Fruit fly (Drosophila melanogaster) ovary, adult (tissue): ENCODE data around the gene DppIII.

Source experiments
- CG17801 ChIP-seq: fragments of 200-800 bp; optimal IDR thresholded peaks from 2 replicates; lab custom pipeline; 2019; ENCODE audit warnings: missing biosample characterization, mild to moderate bottlenecking, missing genetic modification characterization, moderate library complexity; ENCODE audit not compliant: partially characterized antibody

The DppIII gene

DNA sequence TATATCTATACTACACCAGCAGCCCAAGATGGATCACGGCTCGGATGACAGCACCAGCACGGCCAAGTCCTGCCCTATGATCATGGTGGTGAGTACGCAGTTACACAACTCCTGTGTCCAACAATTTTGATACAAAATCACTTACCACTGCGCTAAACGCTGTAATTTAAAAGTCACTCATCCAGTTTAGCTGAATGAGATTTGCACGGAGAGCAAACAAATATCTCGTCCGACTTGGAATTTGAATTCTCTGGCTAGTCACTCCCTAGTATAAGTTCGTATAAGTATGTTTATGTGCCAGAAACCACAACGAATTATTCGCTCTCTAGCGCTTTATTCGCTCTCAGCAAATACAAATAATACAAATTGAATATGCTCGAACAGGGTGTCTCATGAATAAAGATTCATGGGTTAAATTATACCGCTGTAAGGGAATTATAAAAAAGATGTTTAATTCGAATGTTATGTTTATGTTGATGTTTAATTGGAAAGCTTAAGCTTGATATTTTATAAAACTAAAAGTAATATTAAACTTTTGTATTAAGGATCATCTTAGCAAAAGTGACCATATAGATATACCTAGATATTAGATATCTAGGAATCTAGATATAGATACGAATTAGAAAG is 26.4 kb upstream of the DppIII start:
- no peak for TF ChIP-seq CG17801 (GFP tag; lab: Kevin White, UChicago)

DNA sequence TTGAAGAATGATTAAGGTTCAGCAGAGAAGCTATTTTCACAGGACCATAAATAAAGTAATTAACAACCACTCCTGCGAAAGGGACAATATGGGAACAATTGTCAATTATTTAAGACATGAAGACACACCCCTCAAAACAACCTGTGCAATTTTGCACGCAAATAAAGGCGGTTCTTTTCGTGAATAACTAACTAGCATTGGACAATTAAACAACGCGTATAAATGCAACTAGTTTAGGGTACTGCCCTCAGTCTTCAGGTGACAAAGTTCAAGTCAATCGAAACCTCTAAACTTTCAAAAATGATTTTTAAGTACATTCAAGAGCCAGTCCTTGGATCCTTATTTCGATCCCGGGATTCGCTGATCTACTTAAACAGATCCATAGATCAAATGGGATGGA is 22.8 kb upstream of the DppIII start, which contains the start of gene Or85a:
Gene Or85a (plus strand): TSS at position 301 of the 400 bp plus-strand sequence.
- no peak for TF ChIP-seq CG17801 (GFP tag; lab: Kevin White, UChicago)

DNA sequence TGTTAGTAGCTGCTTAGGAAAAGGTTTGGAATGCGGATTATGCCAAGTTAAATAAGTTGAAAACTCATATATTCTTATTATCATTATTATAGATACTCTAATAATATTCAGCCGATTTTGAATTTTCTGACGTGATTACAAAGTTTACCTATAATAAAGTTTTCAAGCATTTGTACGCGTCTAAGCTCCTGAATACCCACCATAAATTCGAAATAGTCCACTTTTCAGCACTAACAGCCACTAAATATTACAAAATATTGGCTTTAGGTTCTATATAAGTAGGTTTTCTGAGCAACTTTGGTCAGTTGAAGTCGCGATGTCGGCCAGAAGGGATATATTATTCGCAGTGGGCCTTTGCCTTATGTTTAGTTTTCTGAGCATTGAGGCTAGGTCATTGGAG is 20.2 kb upstream of the DppIII start, which contains the start of gene CG7443:
Gene CG7443 (plus strand): TSS at position 301 of the 400 bp plus-strand sequence.
- no peak for TF ChIP-seq CG17801 (GFP tag; lab: Kevin White, UChicago)

DNA sequence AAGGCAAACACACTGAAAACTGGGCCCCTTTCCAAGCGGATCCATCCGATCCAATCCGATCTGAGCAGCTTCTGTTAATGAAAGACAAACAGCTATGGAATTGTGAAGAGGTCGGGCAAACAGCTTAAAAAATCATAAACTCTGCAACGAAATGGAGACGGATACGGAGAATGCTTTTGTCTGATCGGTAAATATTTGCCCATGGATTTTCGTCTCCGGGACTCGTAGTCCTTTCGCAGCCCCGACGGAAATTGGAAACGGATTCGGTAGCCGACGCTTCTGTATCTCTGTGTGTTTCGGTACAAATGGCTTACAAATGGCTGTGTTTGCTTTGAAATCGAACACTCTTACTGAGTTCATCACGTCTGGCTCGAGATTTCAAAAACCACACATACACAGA is 17.3 kb upstream of the DppIII start:
- no peak for TF ChIP-seq CG17801 (GFP tag; lab: Kevin White, UChicago)

DNA sequence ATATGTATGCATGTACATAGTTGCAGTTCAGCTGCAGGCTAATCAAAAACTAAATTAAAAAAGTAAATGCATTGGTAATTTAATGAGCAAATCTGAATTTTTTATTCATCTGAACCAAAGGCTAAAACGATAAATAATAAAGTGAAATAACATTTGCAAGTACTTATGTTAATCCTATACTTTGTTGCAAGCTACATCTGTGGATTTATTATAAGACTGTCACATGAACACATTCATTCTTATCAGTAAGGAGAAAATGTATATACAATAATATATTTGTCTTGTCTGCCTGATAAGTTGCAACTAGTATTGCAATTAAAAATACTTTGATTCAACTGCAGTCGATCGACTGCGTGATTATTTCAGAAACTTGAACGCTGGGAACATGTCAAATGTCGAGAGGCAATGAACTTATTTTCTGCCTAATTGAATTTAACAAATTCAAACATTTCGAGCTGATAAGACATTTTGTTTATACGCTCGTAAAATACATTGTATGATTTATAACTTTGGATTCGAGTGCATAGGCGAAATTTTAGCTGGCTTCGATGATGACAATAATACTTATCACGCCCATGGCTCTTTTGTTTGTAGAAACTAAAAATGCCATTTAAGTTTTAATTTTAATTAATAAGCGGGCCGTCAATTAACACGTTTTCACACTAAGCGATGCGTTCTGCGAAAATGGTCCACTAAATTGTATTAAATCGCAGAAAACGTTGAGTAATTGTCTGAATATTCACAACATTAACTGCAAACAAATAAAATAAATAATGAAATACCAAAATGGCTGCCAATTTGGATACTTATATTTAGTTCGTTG is 16.0 kb upstream of the DppIII start:
- TF ChIP-seq CG17801 (GFP tag; lab: Kevin White, UChicago) = no peak

DNA sequence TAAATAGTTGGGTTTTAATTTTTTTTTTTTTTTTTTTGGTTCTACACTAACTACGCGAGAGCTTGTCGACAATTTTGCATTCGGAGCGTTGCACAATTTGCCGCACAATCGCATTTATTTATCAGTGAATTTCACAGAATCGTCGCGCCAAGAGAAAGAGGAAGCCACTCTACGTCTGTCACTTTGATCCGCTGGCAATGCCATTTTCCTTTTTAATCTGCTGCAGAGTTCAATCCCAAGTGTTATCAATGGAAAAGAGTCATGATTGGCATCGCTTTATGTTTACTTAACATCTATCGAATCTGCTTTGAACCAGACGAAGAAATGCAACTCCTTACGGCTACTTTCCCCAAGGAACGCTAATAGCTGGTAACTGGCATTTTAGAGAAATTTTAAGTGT is 14.6 kb upstream of the DppIII start:
- TF ChIP-seq CG17801 (GFP tag; lab: Kevin White, UChicago) = no peak

DNA sequence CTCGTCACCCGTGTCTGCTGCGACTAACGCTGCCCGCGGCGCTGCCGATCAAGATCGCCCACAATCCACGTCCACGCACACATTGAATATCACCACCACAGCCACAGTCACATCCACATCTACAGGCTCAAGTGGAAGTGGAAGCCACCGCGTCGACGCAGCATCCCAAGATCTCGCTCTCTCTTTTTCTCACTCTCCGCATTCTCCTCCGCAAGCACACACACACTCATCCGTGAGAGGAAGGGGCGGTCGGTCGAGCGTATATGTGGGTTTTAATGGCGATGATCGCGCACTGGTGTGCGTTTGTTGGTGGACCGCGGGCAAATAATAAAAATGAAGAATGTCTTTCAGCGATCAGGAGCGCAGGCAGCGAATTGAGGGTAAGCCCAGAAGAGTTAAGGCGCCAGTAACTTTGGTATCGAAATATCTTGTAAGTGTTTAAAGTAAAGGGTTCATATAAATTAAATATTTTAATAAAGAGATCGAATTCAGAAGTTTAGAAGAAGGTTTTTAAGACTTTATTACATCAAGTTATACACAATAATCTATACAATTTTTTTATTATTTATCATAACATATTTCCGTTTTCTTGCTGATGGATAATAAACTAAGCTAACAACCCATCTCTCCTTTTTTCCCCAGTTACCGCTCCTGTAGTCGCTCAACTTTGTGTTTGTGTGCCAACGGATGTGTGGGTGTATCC is 10.3 kb upstream of the DppIII start, which contains the start of gene Poxm:
Gene Poxm (minus strand): TSS at position 25 of the 703 bp plus-strand sequence.
- TF ChIP-seq CG17801 (GFP tag; lab: Kevin White, UChicago) = no peak

DNA sequence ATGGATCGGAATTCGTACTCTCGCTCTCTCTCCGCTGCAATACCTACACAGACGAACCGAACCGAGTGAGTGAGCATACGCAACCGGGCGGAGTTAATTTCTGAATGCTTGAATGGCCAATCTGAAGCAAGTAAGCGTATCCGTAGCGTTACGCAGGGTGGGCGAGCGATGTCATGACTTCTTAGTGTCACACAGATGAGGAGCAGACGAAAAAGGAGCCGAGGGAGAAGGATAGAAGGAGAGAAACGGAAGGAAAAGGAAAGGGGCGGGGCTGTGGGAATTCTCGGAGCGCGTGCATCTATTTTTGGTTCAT is 9.8 kb upstream of the DppIII start:
- TF ChIP-seq CG17801 (GFP tag; lab: Kevin White, UChicago) = no peak

DNA sequence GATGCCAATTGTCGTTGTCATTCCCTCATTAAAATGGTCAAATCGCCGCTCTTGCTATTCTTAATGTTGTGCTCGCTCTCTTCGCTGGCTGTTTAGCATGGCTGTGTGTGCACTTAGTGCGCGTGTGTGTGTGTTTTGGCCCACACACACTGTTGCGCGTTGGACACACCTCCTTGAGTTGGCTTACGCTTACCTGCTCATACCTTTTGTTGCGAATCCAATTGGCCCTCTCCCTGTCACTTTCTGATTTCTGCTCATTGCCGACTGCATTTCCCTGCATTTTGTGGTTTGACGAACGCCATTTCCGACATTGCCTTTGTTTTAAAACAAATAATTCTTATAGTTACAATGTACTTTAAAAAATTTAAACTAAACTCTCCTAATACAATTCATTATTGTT is 9.2 kb upstream of the DppIII start:
- TF ChIP-seq CG17801 (GFP tag; lab: Kevin White, UChicago) = no peak

DNA sequence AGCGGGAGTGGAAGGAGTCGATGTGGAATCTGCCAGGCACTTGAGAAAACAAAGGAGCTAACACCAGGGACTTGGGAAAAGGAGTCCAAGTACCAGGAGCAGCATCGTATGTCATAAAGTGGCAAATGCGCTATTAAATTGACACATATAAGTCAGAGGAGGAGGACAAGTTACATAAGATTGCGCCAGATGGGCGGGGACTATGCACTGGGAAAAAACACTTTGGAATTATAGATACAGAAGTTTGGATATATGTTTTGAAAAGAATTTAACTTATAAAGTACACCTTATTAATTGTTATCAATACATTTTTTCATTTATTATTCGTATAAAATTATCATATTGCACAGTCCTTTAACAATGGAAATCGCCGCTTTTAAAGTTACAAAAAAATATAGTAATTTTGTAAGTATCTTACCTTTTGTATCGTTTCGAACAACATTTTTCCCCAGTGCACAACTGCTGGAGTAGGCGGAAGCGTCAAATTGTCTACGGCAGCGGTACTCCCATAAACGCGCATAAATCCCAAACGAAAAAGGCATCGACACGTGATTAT is 8.1 kb upstream of the DppIII start:
- TF ChIP-seq CG17801 (GFP tag; lab: Kevin White, UChicago) = no peak

DNA sequence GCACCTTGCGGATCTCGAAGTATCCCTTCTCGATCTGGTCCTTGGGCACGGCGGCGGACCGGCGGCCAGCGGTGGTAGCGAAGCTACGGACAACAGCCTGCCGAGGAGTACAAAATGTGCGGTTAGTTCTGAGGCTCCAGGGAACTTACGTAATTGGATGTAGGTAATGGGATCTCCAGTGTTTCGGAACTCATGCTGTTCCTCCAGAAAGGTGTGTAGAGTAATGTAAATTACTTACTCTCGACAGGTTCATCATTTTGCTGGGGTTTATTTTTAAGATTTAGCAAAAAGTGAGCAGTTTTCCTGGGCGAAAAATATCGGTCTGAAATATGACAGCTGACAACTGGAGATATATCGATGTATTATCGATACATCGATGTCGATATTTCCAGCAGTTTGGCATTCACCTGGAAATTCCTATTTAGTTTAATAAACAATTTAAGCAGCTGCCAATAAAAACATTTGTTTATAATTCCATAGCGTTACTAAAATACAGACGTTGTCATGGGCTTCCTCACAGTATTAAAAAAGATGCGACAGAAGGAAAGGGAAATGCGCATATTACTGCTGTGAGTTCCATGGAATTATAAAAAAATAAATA is 3.4 kb upstream of the DppIII start, which contains the start of the genes COX7A and Arl2:
Gene COX7A (minus strand): TSS at position 369 of the 601 bp plus-strand sequence.
Gene Arl2 (plus strand): TSS at position 426 of the 601 bp plus-strand sequence.
- peak; percentile 35 for TF ChIP-seq CG17801 (GFP tag; lab: Kevin White, UChicago)

DNA sequence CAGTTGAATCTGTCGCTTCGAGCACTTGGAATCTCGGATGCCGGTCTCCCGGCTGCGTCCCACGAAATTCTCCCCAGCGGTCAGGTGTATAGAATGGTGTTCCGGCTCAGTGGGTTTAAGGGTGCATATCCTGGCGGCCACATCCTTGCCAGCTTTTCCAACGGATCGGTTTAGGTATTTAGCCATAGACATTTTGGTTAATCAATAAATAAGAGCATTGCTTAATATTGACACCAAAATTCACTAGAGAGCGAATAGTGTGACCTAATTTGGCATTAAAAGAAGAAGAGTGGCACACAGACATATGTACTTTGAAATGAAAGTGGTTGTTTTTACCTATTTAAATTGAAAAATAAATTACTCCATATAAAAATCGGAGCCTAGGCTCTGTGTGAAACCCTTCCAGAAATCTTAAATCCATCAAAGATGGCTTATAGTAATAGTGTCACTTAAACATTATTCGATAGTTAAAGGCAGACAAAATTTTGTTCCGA is 902 bp upstream of the DppIII start, which contains the start of the genes PNKP and COX7AL:
Gene PNKP (minus strand): TSS at position 266 of the 494 bp plus-strand sequence.
Gene COX7AL (plus strand): TSS at position 419 of the 494 bp plus-strand sequence.
- TF ChIP-seq CG17801 (GFP tag; lab: Kevin White, UChicago) = no peak

DNA sequence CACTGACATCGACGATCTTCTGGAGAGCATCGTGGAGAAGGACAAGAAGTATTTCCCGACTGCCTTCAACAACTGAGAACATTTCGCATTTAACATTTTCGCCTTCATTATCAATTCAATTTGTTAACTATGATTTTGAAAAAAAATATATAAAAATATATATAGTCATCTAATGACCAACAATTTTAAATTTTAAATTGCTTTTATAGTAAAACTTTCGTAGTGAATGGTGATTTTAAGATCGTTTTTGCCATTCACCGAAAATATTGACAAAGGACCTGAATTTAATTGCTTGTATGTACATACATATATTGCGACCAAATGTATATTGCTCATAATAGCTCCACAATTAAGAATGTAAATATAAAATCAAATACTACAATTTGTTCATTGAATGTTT is 3.1 kb downstream of the DppIII start, which contains the start of gene CG7352:
Gene CG7352 (plus strand): TSS at position 301 of the 400 bp plus-strand sequence.
- TF ChIP-seq CG17801 (GFP tag; lab: Kevin White, UChicago) = no peak

DNA sequence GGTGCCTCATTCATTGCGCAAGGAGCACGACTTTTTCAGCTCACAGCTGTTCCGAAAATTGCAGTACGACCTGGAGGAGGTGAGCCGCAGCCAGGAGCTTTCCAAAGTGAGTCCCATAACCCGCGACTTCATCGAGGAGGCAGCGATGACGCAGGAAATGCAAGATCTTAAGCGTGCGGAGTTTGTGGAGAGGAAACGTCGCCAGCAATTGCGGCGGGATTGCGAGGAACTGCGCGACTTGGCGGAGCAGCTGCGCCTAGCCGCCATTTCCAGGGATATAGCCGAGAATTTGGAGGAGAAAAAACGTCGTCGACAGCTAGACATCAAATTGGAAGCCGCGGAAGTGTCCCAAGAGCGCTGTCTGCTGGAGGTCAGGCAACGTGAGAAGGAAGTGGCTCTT is 3.6 kb downstream of the DppIII start:
- TF ChIP-seq CG17801 (GFP tag; lab: Kevin White, UChicago) = no peak
